Fruit fly (Drosophila melanogaster) whole organism, prepupa: ENCODE measurements around the gene Hipk.

Experiments used
- CG32006 ChIP-seq: fragments of 200-800 bp; sonication (Bioruptor generic); optimal IDR thresholded peaks from 3 replicates; lab custom pipeline; 2017; ENCODE audit warnings: missing biosample characterization, mild to moderate bottlenecking, missing genetic modification characterization
- CG9139 ChIP-seq: fragments of 200-800 bp; sonication (Bioruptor generic); optimal IDR thresholded peaks from 3 replicates; lab custom pipeline; 2017; ENCODE audit warnings: missing biosample characterization, mild to moderate bottlenecking, missing genetic modification characterization
- Hr39 ChIP-seq: fragments of 200-800 bp; sonication (Bioruptor generic); optimal IDR thresholded peaks from 2 replicates; lab custom pipeline; 2016; ENCODE audit warnings: missing biosample characterization, missing genetic modification characterization
- Smox ChIP-seq: fragments of 200-800 bp; sonication (Bioruptor generic); optimal IDR thresholded peaks from 3 replicates; lab custom pipeline; 2016; ENCODE audit warnings: missing biosample characterization, missing genetic modification characterization
- lz ChIP-seq: fragments of 200-800 bp; sonication (Bioruptor generic); optimal IDR thresholded peaks from 3 replicates; lab custom pipeline; 2016; ENCODE audit warnings: missing biosample characterization, missing genetic modification characterization
- pdm3 ChIP-seq: fragments of 200-800 bp; sonication (Bioruptor generic); optimal IDR thresholded peaks from 3 replicates; lab custom pipeline; 2016; ENCODE audit warnings: missing biosample characterization, missing genetic modification characterization

DNA sequence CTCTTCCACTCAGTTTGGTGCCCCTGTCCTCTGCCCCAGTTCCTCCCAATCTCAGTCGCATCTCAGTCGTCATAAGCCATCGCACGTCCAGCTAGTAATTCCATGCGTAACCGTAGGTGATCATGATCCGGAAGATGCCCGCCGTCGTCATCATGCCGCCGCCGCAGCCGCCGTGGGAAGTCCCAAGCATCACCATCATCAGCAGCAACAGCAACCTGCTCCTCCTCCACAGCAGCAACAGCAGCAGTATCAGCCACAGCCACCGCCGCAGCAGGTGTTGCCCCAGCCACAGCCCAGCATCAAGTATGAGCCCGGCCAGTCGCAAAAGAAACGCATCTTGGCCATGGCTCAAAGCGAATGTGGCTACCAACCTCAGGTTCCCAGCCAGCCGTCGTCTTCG lies 30.1 kb downstream of the Hipk start:
- TF ChIP-seq pdm3 (GFP tag; lab: Kevin White, UChicago) = no peak
- no peak for TF ChIP-seq Hr39 (GFP tag; lab: Kevin White, UChicago)
- no peak for TF ChIP-seq CG32006 (GFP tag; lab: Kevin White, UChicago)
- TF ChIP-seq lz (GFP tag; lab: Kevin White, UChicago) = no peak
- TF ChIP-seq Smox = no peak
- no peak for TF ChIP-seq CG9139 (GFP tag; lab: Kevin White, UChicago)
